Fruit fly (Drosophila melanogaster): ENCODE results near the gene Rtnl2.

dm6 chr3R:7523594-7523993 lies 6.4 kb downstream of the Rtnl2 start, which contains the start of gene alpha-Est7:
- TF ChIP-seq jim (GFP tag; optimal IDR thresholded peaks at IDR 0.05): no peak
- no peak for TF ChIP-seq lola (GFP tag; optimal IDR thresholded peaks at IDR 0.05)
- TF ChIP-seq rgr (GFP tag; optimal IDR thresholded peaks at IDR 0.05): no peak
- TF ChIP-seq fru (GFP tag; optimal IDR thresholded peaks at IDR 0.05): no peak
- no peak for TF ChIP-seq Abd-B (GFP tag; optimal IDR thresholded peaks at IDR 0.05)
- no peak for TF ChIP-seq Hnf4 (GFP tag; optimal IDR thresholded peaks at IDR 0.05)
- no peak for TF ChIP-seq usp (GFP tag; optimal IDR thresholded peaks at IDR 0.05)
- no peak for TF ChIP-seq N (GFP tag; optimal IDR thresholded peaks at IDR 0.05)

Measured in whole organism, wandering third instar larva.